4 worm cellular contexts compared by ENCODE assay signal in the genomic region with DNA sequence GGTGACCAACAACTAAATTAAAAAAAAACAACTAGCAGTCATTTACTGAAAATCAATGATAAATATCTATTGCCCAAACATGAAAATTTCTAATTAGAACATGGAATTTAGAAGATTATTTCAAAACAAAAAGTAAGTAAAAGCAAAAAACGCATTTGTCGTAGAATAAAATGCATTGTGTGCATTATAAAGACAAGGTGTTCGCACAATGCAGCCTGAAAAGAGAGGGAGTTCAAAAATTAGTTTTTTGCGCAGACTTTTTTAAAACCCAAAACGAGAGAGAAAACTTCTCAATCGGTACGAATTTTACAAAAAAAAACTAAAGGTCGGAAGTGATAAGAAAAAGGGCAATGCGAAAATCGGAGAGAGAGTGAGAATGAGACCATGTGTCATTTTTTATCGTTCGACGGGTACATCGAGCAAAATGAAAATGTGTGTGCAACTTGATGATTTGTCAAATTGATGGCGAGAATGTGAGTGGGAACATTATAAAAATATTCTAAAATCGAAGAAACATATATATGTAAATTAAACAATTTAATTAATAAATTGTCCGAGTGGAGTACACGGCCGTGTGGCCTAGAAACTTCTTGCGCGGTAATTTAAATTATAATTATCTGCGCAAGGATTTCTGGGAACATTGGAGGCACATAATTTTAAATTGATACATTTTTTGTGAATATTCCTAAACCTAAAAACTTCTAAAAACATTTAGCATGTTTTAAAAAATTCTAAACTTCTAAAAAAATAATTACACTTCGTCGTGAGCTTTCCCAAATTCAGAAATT.
TF ChIP-seq lines count a peak whose summit lies in the region.

No protein-coding gene starts in this region.

TF ChIP-seq in whole organism, L2 larva, 48 proteins besides CTCF, POLR2A, EP300 and RAD21 (continues in another document):
- peak; percentile 67 for TF ChIP-seq C34F6.9 (tag; optimal IDR thresholded peaks at IDR 0.05; lab: Kevin White, UChicago)
- no peak for TF ChIP-seq nhr-25 (tag; optimal IDR thresholded peaks at IDR 0.05; lab: Kevin White, UChicago)
- no peak for TF ChIP-seq ZK546.5 (tag; optimal IDR thresholded peaks at IDR 0.05; lab: Kevin White, UChicago)
- no peak for TF ChIP-seq alr-1 (tag; optimal IDR thresholded peaks at IDR 0.05; lab: Kevin White, UChicago)
- peak; percentile 81 for TF ChIP-seq gmeb-1 (tag; optimal IDR thresholded peaks at IDR 0.05; lab: Kevin White, UChicago)
- peak; percentile 41 for TF ChIP-seq egl-27 (tag; optimal IDR thresholded peaks at IDR 0.05; lab: Kevin White, UChicago)
- TF ChIP-seq fos-1 (tag; optimal IDR thresholded peaks at IDR 0.05; lab: Kevin White, UChicago) = peak; percentile 87
- TF ChIP-seq lsy-2 (tag; optimal IDR thresholded peaks at IDR 0.05; lab: Kevin White, UChicago) = peak; percentile 6 to 70
- no peak for TF ChIP-seq zag-1 (tag; optimal IDR thresholded peaks at IDR 0.05; lab: Kevin White, UChicago)
- peak; percentile 46 for TF ChIP-seq sma-9 (GFP tag; optimal IDR thresholded peaks at IDR 0.05; lab: Kevin White, UChicago)
- no peak for TF ChIP-seq sma-9 (tag; optimal IDR thresholded peaks at IDR 0.05; lab: Kevin White, UChicago)
- no peak for TF ChIP-seq nhr-12 (tag; optimal IDR thresholded peaks at IDR 0.05; lab: Kevin White, UChicago)
- TF ChIP-seq mab-5 (tag; optimal IDR thresholded peaks at IDR 0.05; lab: Kevin White, UChicago) = no peak
- TF ChIP-seq blmp-1 (tag; optimal IDR thresholded peaks at IDR 0.05; lab: Kevin White, UChicago; ENCODE audit: insufficient read depth) = no peak
- no peak for TF ChIP-seq nhr-23 (tag; optimal IDR thresholded peaks at IDR 0.05; lab: Kevin White, UChicago)
- TF ChIP-seq dmd-4 (tag; optimal IDR thresholded peaks at IDR 0.05; lab: Kevin White, UChicago) = no peak
- TF ChIP-seq crh-2 (tag; optimal IDR thresholded peaks at IDR 0.05; lab: Kevin White, UChicago) = peak; percentile 1
- peak; percentile 11 for TF ChIP-seq lin-13 (GFP tag; optimal IDR thresholded peaks at IDR 0.05; lab: Kevin White, UChicago)
- TF ChIP-seq ztf-11 (tag; optimal IDR thresholded peaks at IDR 0.05; lab: Kevin White, UChicago) = no peak
- TF ChIP-seq nhr-129 (tag; optimal IDR thresholded peaks at IDR 0.05; lab: Kevin White, UChicago) = peak; percentile 52
- peak; percentile 44 for TF ChIP-seq F13H6.1 (tag; optimal IDR thresholded peaks at IDR 0.05; lab: Kevin White, UChicago)

TF ChIP-seq in whole organism, L4 larva, 104 proteins besides CTCF, POLR2A, EP300 and RAD21 (continues in another document):
- TF ChIP-seq F49E8.2 (tag; optimal IDR thresholded peaks at IDR 0.05; lab: Kevin White, UChicago; ENCODE audit: borderline replicate concordance) (peak; percentile 16), saeg-2 (GFP tag; IDR thresholded peaks at IDR 0.05; lab: Robert Waterston, UW) (no peak), nhr-10 (tag; optimal IDR thresholded peaks at IDR 0.05; lab: Kevin White, UChicago) (no peak), mep-1 (tag; optimal IDR thresholded peaks at IDR 0.05; lab: Kevin White, UChicago) (peak; percentile 24), dve-1 (tag; optimal IDR thresholded peaks at IDR 0.05; lab: Kevin White, UChicago; ENCODE audit: insufficient read depth) (peak; percentile 43), lin-1 (GFP tag; IDR thresholded peaks at IDR 0.05; lab: Robert Waterston, UW) (0 out of 2 replicates have a peak, but pooled peaks have one; percentile 45), snpc-1.2 (GFP tag; IDR thresholded peaks at IDR 0.05; lab: Robert Waterston, UW) (no peak), hlh-11 (tag; optimal IDR thresholded peaks at IDR 0.05; lab: Kevin White, UChicago) (peak; percentile 54), nhr-28 (tag; optimal IDR thresholded peaks at IDR 0.05; lab: Kevin White, UChicago) (peak; percentile 81), nhr-48 (tag; optimal IDR thresholded peaks at IDR 0.05; lab: Kevin White, UChicago) (peak; percentile 8), egl-43 (GFP tag; IDR thresholded peaks at IDR 0.05; lab: Robert Waterston, UW) (no peak), lsy-2 (tag; optimal IDR thresholded peaks at IDR 0.05; lab: Kevin White, UChicago) (peak in 1 of 2 experiments; percentile 48), pqm-1 (tag; optimal IDR thresholded peaks at IDR 0.05; lab: Kevin White, UChicago) (peak; percentile 55), T20F7.1 (GFP tag; optimal IDR thresholded peaks at IDR 0.05; lab: Kevin White, UChicago) (no peak), mdl-1 (tag; optimal IDR thresholded peaks at IDR 0.05; lab: Kevin White, UChicago) (peak in 1 of 2 experiments; percentile 47), F26F4.8 (GFP tag; conservative IDR thresholded peaks at IDR 0.05; lab: Robert Waterston, UW) (no peak), mes-2 (tag; optimal IDR thresholded peaks at IDR 0.05; lab: Kevin White, UChicago; ENCODE audit: poor library complexity, severe bottlenecking) (peak; percentile 87), mxl-3 (GFP tag; optimal IDR thresholded peaks at IDR 0.05; lab: Kevin White, UChicago) (peak; percentile 73), hlh-30 (tag; optimal IDR thresholded peaks at IDR 0.05; lab: Kevin White, UChicago; ENCODE audit: insufficient read depth) (peak; percentile 50)

TF ChIP-seq in whole organism, late embryonic, 69 proteins besides CTCF, POLR2A, EP300 and RAD21:
- TF ChIP-seq zip-5 (tag; optimal IDR thresholded peaks at IDR 0.05; lab: Kevin White, UChicago) = peak; percentile 57
- peak; percentile 40 for TF ChIP-seq ceh-2 (tag; optimal IDR thresholded peaks at IDR 0.05; lab: Kevin White, UChicago)
- peak; percentile 13 for TF ChIP-seq ets-4 (tag; optimal IDR thresholded peaks at IDR 0.05; lab: Kevin White, UChicago)
- TF ChIP-seq syd-9 (tag; optimal IDR thresholded peaks at IDR 0.05; lab: Kevin White, UChicago) = no peak
- TF ChIP-seq ceh-31 (tag; optimal IDR thresholded peaks at IDR 0.05; lab: Kevin White, UChicago) = peak; percentile 31
- TF ChIP-seq unc-42 (tag; optimal IDR thresholded peaks at IDR 0.05; lab: Kevin White, UChicago) = no peak
- TF ChIP-seq C08G9.2 (tag; optimal IDR thresholded peaks at IDR 0.05; lab: Kevin White, UChicago) = peak; percentile 48

TF ChIP-seq in whole organism, mixed stage, embryonic, 35 proteins besides CTCF, POLR2A, EP300 and RAD21:
- peak; percentile 3 for TF ChIP-seq lsy-2 (tag; optimal IDR thresholded peaks at IDR 0.05; lab: Kevin White, UChicago)
- TF ChIP-seq nhr-237 (tag; optimal IDR thresholded peaks at IDR 0.05; lab: Kevin White, UChicago) = peak; percentile 32
- no peak for TF ChIP-seq snpc-4 (tag; optimal IDR thresholded peaks at IDR 0.05; lab: Kevin White, UChicago)
- peak; percentile 4 for TF ChIP-seq ceh-43 (GFP tag; optimal IDR thresholded peaks at IDR 0.05; lab: Kevin White, UChicago)
- TF ChIP-seq ces-1 (GFP tag; optimal IDR thresholded peaks at IDR 0.05; lab: Kevin White, UChicago) = peak; percentile 23
TF ChIP-seq in whole organism, mixed stage, embryonic: peak in this region for 4.
